Fruit fly (Drosophila melanogaster): ENCODE results near the gene CG14856.

- no peak for TF ChIP-seq Dll (optimal IDR thresholded peaks at IDR 0.05)
- no peak for TF ChIP-seq CG8478 (optimal IDR thresholded peaks at IDR 0.05)
- no peak for TF ChIP-seq EcR (GFP tag; optimal IDR thresholded peaks at IDR 0.05)
- TF ChIP-seq psq (optimal IDR thresholded peaks at IDR 0.05) = no peak
- no peak for TF ChIP-seq usp (GFP tag; optimal IDR thresholded peaks at IDR 0.05)
Measured at dm6 chr3R:14785335-14785734, 13.5 kb upstream of the CG14856 start.

Data from whole organism.